Fruit fly (Drosophila melanogaster) whole organism, embryonic: ENCODE measurements around the gene CG14232.

Experiments
- CG10209 ChIP-seq: fragments of 200-800 bp; sonication (Bioruptor generic); optimal IDR thresholded peaks from 3 replicates; lab custom pipeline; 2017; ENCODE audit warnings: missing biosample characterization, mild to moderate bottlenecking, missing genetic modification characterization, missing genetic modification reagents
- CG10979 ChIP-seq: fragments of 200-800 bp; sonication (Bioruptor generic); optimal IDR thresholded peaks from 2 replicates; lab custom pipeline; 2018; ENCODE audit warnings: missing biosample characterization, mild to moderate bottlenecking, missing genetic modification characterization, moderate library complexity
- CG11398 ChIP-seq: fragments of 200-800 bp; sonication (Bioruptor generic); optimal IDR thresholded peaks from 2 replicates; lab custom pipeline; 2016; ENCODE audit warnings: missing biosample characterization, missing genetic modification characterization
- CG11695 ChIP-seq: fragments of 200-800 bp; sonication (Bioruptor generic); IDR thresholded peaks from 3 replicates; pipeline ENCODE4 v1.3.6; 2022; ENCODE audit warnings: missing biosample characterization, missing genetic modification characterization
- CG12071 ChIP-seq: fragments of 200-800 bp; sonication (Bioruptor generic); optimal IDR thresholded peaks from 3 replicates; lab custom pipeline; 2018; ENCODE audit warnings: missing biosample characterization, mild to moderate bottlenecking, missing genetic modification characterization
- CG12236 ChIP-seq: fragments of 200-800 bp; sonication (Bioruptor generic); optimal IDR thresholded peaks from 2 replicates; lab custom pipeline; 2016; ENCODE audit warnings: missing biosample characterization, missing genetic modification characterization
- CG12744 ChIP-seq: fragments of 200-800 bp; sonication (Bioruptor generic); optimal IDR thresholded peaks from 2 replicates; lab custom pipeline; 2016; ENCODE audit warnings: missing biosample characterization, missing genetic modification characterization
- CG12769 ChIP-seq: fragments of 200-800 bp; sonication (Bioruptor generic); optimal IDR thresholded peaks from 2 replicates; lab custom pipeline; 2019; ENCODE audit warnings: missing biosample characterization, mild to moderate bottlenecking, missing genetic modification characterization, moderate library complexity
- CG15073 ChIP-seq: fragments of 200-800 bp; sonication (Bioruptor generic); optimal IDR thresholded peaks from 2 replicates; lab custom pipeline; 2016; ENCODE audit warnings: missing biosample characterization, missing genetic modification characterization
- CG16779 ChIP-seq: fragments of 200-800 bp; sonication (Bioruptor generic); IDR thresholded peaks from 2 replicates; pipeline ENCODE4 v1.3.6; 2022; ENCODE audit warnings: missing biosample characterization, missing genetic modification characterization
- CG17186 ChIP-seq: fragments of 200-800 bp; sonication (Bioruptor generic); optimal IDR thresholded peaks from 3 replicates; lab custom pipeline; 2017; ENCODE audit warnings: missing biosample characterization, missing genetic modification reagents, missing genetic modification characterization
- CG18764 ChIP-seq: fragments of 200-800 bp; sonication (Bioruptor generic); optimal IDR thresholded peaks from 3 replicates; lab custom pipeline; 2016; ENCODE audit warnings: missing biosample characterization, missing genetic modification characterization
- CG2120 ChIP-seq: fragments of 200-800 bp; sonication (Bioruptor generic); optimal IDR thresholded peaks from 3 replicates; lab custom pipeline; 2016; ENCODE audit warnings: missing biosample characterization, missing genetic modification characterization
- CG2875 ChIP-seq: fragments of 200-800 bp; sonication (Bioruptor generic); optimal IDR thresholded peaks from 2 replicates; lab custom pipeline; 2017; ENCODE audit warnings: missing biosample characterization, mild to moderate bottlenecking, missing genetic modification characterization, missing genetic modification reagents
- CG32772 ChIP-seq: fragments of 200-800 bp; sonication (Bioruptor generic); IDR thresholded peaks from 2 replicates; pipeline ENCODE4 v1.3.6; 2022; ENCODE audit warnings: missing biosample characterization, missing genetic modification characterization
- CG3281 ChIP-seq: fragments of 200-800 bp; sonication (Bioruptor generic); optimal IDR thresholded peaks from 3 replicates; lab custom pipeline; 2017; ENCODE audit warnings: missing biosample characterization, mild to moderate bottlenecking, missing genetic modification characterization
- CG34224 ChIP-seq: fragments of 200-800 bp; sonication (Bioruptor generic); IDR thresholded peaks from 3 replicates; pipeline ENCODE4 v1.3.6; 2022; ENCODE audit warnings: missing biosample characterization, missing genetic modification characterization; ENCODE audit not compliant: partially characterized antibody
- CG3847 ChIP-seq: fragments of 200-800 bp; sonication (Bioruptor generic); IDR thresholded peaks from 2 replicates; pipeline ENCODE4 v1.3.6; 2022; ENCODE audit warnings: missing biosample characterization, missing genetic modification characterization
- CG5953 ChIP-seq: fragments of 200-800 bp; sonication (Bioruptor generic); IDR thresholded peaks from 2 replicates; pipeline ENCODE4 v1.3.6; 2022; ENCODE audit warnings: missing biosample characterization, missing genetic modification characterization
- CG6654 ChIP-seq: fragments of 200-800 bp; sonication (Bioruptor generic); optimal IDR thresholded peaks from 2 replicates; lab custom pipeline; 2017; ENCODE audit warnings: missing biosample characterization, mild to moderate bottlenecking, missing genetic modification characterization
- CG7357 ChIP-seq: fragments of 200-800 bp; sonication (Bioruptor generic); IDR thresholded peaks from 3 replicates; pipeline ENCODE4 v1.3.6; 2022; ENCODE audit warnings: missing biosample characterization, missing genetic modification characterization
- CG7372 ChIP-seq: fragments of 200-800 bp; sonication (Bioruptor generic); IDR thresholded peaks from 2 replicates; pipeline ENCODE4 v1.3.6; 2022; ENCODE audit warnings: missing biosample characterization, missing genetic modification characterization
- CG9437 ChIP-seq: fragments of 200-800 bp; sonication (Bioruptor generic); optimal IDR thresholded peaks from 2 replicates; lab custom pipeline; 2018; ENCODE audit warnings: missing biosample characterization, mild to moderate bottlenecking, missing genetic modification characterization
- CG9876 ChIP-seq: fragments of 200-800 bp; sonication (Bioruptor generic); optimal IDR thresholded peaks from 2 replicates; lab custom pipeline; 2016; ENCODE audit warnings: missing biosample characterization, missing genetic modification characterization
- Doc3 ChIP-seq: fragments of 200-800 bp; sonication (Bioruptor generic); IDR thresholded peaks from 3 replicates; pipeline ENCODE4 v1.3.6; 2022; ENCODE audit warnings: missing biosample characterization, missing genetic modification characterization; ENCODE audit not compliant: partially characterized antibody
- Dref ChIP-seq: fragments of 200-800 bp; sonication (Bioruptor generic); IDR thresholded peaks from 2 replicates; pipeline ENCODE4 v1.3.6; 2022; ENCODE audit warnings: missing biosample characterization, missing genetic modification characterization
- ERR ChIP-seq: fragments of 200-800 bp; sonication (Bioruptor generic); optimal IDR thresholded peaks from 2 replicates; lab custom pipeline; 2016; ENCODE audit warnings: missing biosample characterization, missing genetic modification characterization
- Elba2 ChIP-seq: fragments of 200-800 bp; sonication (Bioruptor generic); optimal IDR thresholded peaks from 3 replicates; lab custom pipeline; 2016; ENCODE audit warnings: missing biosample characterization, missing genetic modification characterization
- H15 ChIP-seq: fragments of 200-800 bp; sonication (Bioruptor generic); IDR thresholded peaks from 3 replicates; pipeline ENCODE4 v1.3.6; 2022; ENCODE audit warnings: missing biosample characterization, missing genetic modification characterization
- Mad ChIP-seq: fragments of 200-800 bp; sonication (Bioruptor generic); optimal IDR thresholded peaks from 2 replicates; lab custom pipeline; 2016; ENCODE audit warnings: missing biosample characterization, missing genetic modification characterization
- Oaz ChIP-seq: fragments of 200-800 bp; sonication (Bioruptor generic); IDR thresholded peaks from 2 replicates; pipeline ENCODE4 v1.3.6; 2022; ENCODE audit warnings: missing biosample characterization, missing genetic modification characterization
- Oli ChIP-seq: fragments of 200-800 bp; sonication (Bioruptor generic); optimal IDR thresholded peaks from 2 replicates; lab custom pipeline; 2018; ENCODE audit warnings: missing biosample characterization, mild to moderate bottlenecking, missing genetic modification characterization, moderate library complexity
- PHDP ChIP-seq: fragments of 200-800 bp; sonication (Bioruptor generic); optimal IDR thresholded peaks from 3 replicates; lab custom pipeline; 2018; ENCODE audit warnings: missing biosample characterization, mild to moderate bottlenecking, missing genetic modification characterization, moderate library complexity
- Sry-δ ChIP-seq: fragments of 200-800 bp; sonication (Bioruptor generic); optimal IDR thresholded peaks from 2 replicates; lab custom pipeline; 2016; ENCODE audit warnings: missing biosample characterization, missing genetic modification characterization
- aop ChIP-seq: fragments of 200-800 bp; sonication (Bioruptor generic); IDR thresholded peaks from 2 replicates; pipeline ENCODE4 v1.3.6; 2022; ENCODE audit warnings: missing biosample characterization, missing genetic modification characterization
- ara ChIP-seq: fragments of 200-800 bp; sonication (Bioruptor generic); IDR thresholded peaks from 2 replicates; pipeline ENCODE4 v1.3.6; 2022; ENCODE audit warnings: missing biosample characterization, missing genetic modification characterization
- br ChIP-seq: fragments of >200 bp; optimal IDR thresholded peaks from 2 replicates; lab custom pipeline; 2017
- crol ChIP-seq: fragments of 200-800 bp; sonication (Bioruptor generic); IDR thresholded peaks from 2 replicates; pipeline ENCODE4 v1.3.6; 2022; ENCODE audit warnings: missing biosample characterization, missing genetic modification characterization
- cwo ChIP-seq: fragments of 200-800 bp; sonication (Bioruptor generic); optimal IDR thresholded peaks from 3 replicates; lab custom pipeline; 2017; ENCODE audit warnings: missing biosample characterization, missing genetic modification characterization, mild to moderate bottlenecking, moderate library complexity, missing genetic modification reagents
- dimm ChIP-seq: fragments of 200-800 bp; sonication (Bioruptor generic); IDR thresholded peaks from 2 replicates; pipeline ENCODE4 v1.3.6; 2022; ENCODE audit warnings: missing biosample characterization, missing genetic modification characterization
- dmrt11E ChIP-seq: fragments of 200-800 bp; sonication (Bioruptor generic); optimal IDR thresholded peaks from 3 replicates; lab custom pipeline; 2018; ENCODE audit warnings: missing biosample characterization, mild to moderate bottlenecking, missing genetic modification characterization, moderate library complexity
- dmrt99B ChIP-seq: fragments of 200-800 bp; sonication (Bioruptor generic); optimal IDR thresholded peaks from 2 replicates; lab custom pipeline; 2018; ENCODE audit warnings: missing biosample characterization, mild to moderate bottlenecking, missing genetic modification characterization, moderate library complexity
- fru ChIP-seq: fragments of >200 bp; optimal IDR thresholded peaks from 2 replicates; lab custom pipeline; 2017
- gem ChIP-seq: fragments of 200-800 bp; sonication (Bioruptor generic); optimal IDR thresholded peaks from 2 replicates; lab custom pipeline; 2019; ENCODE audit warnings: missing biosample characterization, mild to moderate bottlenecking, missing genetic modification characterization, moderate library complexity
- gfzf ChIP-seq: fragments of 200-800 bp; sonication (Bioruptor generic); optimal IDR thresholded peaks from 2 replicates; lab custom pipeline; 2016; ENCODE audit warnings: missing biosample characterization, mild to moderate bottlenecking, missing genetic modification characterization, moderate library complexity
- jing ChIP-seq: fragments of 200-800 bp; sonication (Bioruptor generic); optimal IDR thresholded peaks from 2 replicates; lab custom pipeline; 2018; ENCODE audit warnings: missing biosample characterization, mild to moderate bottlenecking, missing genetic modification characterization
- kay ChIP-seq: fragments of 200-800 bp; sonication (Bioruptor generic); optimal IDR thresholded peaks from 2 replicates; lab custom pipeline; 2016; ENCODE audit warnings: missing biosample characterization, missing genetic modification characterization
- lbe ChIP-seq: fragments of 200-800 bp; sonication (Bioruptor generic); optimal IDR thresholded peaks from 2 replicates; lab custom pipeline; 2016; ENCODE audit warnings: missing biosample characterization, mild to moderate bottlenecking, missing genetic modification characterization
- nom ChIP-seq: fragments of 200-800 bp; sonication (Bioruptor generic); optimal IDR thresholded peaks from 2 replicates; lab custom pipeline; 2017; ENCODE audit warnings: missing biosample characterization, missing genetic modification characterization, mild to moderate bottlenecking, moderate library complexity, missing genetic modification reagents
- trh ChIP-seq: fragments of 200-800 bp; sonication (Bioruptor generic); optimal IDR thresholded peaks from 2 replicates; lab custom pipeline; 2016; ENCODE audit warnings: missing biosample characterization, missing genetic modification characterization
- zen2 ChIP-seq: fragments of 200-800 bp; sonication (Bioruptor generic); IDR thresholded peaks from 3 replicates; pipeline ENCODE4 v1.3.6; 2022; ENCODE audit warnings: missing biosample characterization, missing genetic modification characterization; ENCODE audit not compliant: partially characterized antibody

The CG14232 gene

DNA sequence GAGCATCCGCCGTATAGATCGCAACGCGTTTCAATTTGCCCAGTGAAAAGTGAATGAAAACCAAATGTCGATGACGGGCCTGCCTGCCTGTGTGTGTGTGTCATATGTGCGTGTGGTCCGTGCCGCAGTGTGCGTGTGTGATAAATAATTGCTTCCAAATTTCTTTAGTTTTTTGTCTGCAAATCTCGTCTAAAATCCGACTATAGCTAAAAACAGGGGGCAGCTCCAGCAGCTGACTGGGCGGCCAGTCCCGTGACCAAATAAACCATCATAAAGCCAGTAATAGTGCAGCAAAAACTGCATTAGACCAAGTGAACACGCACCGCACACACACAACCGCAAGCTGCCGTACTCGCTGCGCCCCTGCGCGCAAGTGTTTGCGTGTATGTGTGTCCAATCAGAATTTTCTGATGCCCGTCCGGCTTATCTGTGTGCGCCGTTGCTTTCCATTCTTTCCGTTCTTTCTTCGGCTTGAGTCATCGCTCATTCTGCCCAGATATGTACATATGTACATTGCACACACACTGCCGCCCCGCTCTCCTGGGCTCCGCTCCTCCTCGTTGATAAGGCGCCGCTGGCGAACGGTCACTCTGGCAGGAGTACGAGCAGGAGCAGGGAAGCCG lies 6.7 kb downstream of the CG14232 start (continued):
- no peak for TF ChIP-seq CG17186 (GFP tag; lab: Kevin White, UChicago)
- TF ChIP-seq H15 (GFP tag; lab: Robert Waterston, UW), result no peak
- TF ChIP-seq CG11695 (GFP tag; lab: Robert Waterston, UW), result no peak
- no peak for TF ChIP-seq CG12236 (GFP tag; lab: Kevin White, UChicago)
- no peak for TF ChIP-seq br
- TF ChIP-seq Doc3, result no peak
- TF ChIP-seq CG10979, result no peak
- no peak for TF ChIP-seq CG5953 (GFP tag; lab: Robert Waterston, UW)
- TF ChIP-seq CG3847 (GFP tag; lab: Robert Waterston, UW), result no peak
- no peak for TF ChIP-seq jing (GFP tag; lab: Kevin White, UChicago)
- no peak for TF ChIP-seq CG11398 (GFP tag; lab: Kevin White, UChicago)
- no peak for TF ChIP-seq gfzf (GFP tag; lab: Kevin White, UChicago)
- TF ChIP-seq CG18764, result no peak
- peak; percentile 18 for TF ChIP-seq CG2875 (GFP tag; lab: Kevin White, UChicago)
- TF ChIP-seq fru (lab: Kevin White, UChicago), result peak; percentile 23
- no peak for TF ChIP-seq CG2120
- no peak for TF ChIP-seq CG7372
- no peak for TF ChIP-seq Sry-δ
- no peak for TF ChIP-seq dmrt99B (tag; lab: Kevin White, UChicago)
- TF ChIP-seq Elba2, result peak; percentile 76
- TF ChIP-seq gem (tag; lab: Kevin White, UChicago), result no peak
- no peak for TF ChIP-seq CG9437
- TF ChIP-seq CG9876 (GFP tag; lab: Kevin White, UChicago), result no peak
- peak; percentile 57 for TF ChIP-seq nom (GFP tag; lab: Kevin White, UChicago)
- peak; percentile 21 for TF ChIP-seq kay (GFP tag; lab: Kevin White, UChicago)
- no peak for TF ChIP-seq CG7357
- peak; percentile 18 for TF ChIP-seq dmrt11E
- no peak for TF ChIP-seq Dref (GFP tag; lab: Robert Waterston, UW)
- no peak for TF ChIP-seq zen2 (GFP tag; lab: Robert Waterston, UW)
- TF ChIP-seq Mad, result no peak
- TF ChIP-seq crol (GFP tag; lab: Robert Waterston, UW), result peak; percentile 74
- TF ChIP-seq CG10209 (GFP tag; lab: Kevin White, UChicago), result peak; percentile 3
- TF ChIP-seq ara (GFP tag; lab: Robert Waterston, UW), result peak; percentile 21; the same call in 1 of the 2 replicates
- no peak for TF ChIP-seq lbe (GFP tag; lab: Kevin White, UChicago)
- TF ChIP-seq CG3281 (GFP tag; lab: Kevin White, UChicago), result no peak
- TF ChIP-seq CG32772, result no peak
- TF ChIP-seq ERR (GFP tag; lab: Kevin White, UChicago), result no peak
- TF ChIP-seq aop (GFP tag; lab: Robert Waterston, UW), result no peak
- TF ChIP-seq CG34224 (GFP tag; lab: Robert Waterston, UW), result no peak
- TF ChIP-seq trh, result no peak
- TF ChIP-seq CG16779 (GFP tag; lab: Robert Waterston, UW), result no peak
- TF ChIP-seq CG12744 (GFP tag; lab: Kevin White, UChicago), result no peak
- TF ChIP-seq CG15073, result no peak
- TF ChIP-seq PHDP (tag; lab: Kevin White, UChicago), result no peak
- TF ChIP-seq Oli (tag; lab: Kevin White, UChicago), result no peak
- no peak for TF ChIP-seq cwo
- TF ChIP-seq dimm, result no peak
- TF ChIP-seq CG12769 (tag; lab: Kevin White, UChicago), result no peak
- TF ChIP-seq Oaz (GFP tag; lab: Robert Waterston, UW), result no peak
- TF ChIP-seq CG6654 (GFP tag; lab: Kevin White, UChicago), result no peak
- TF ChIP-seq CG12071 (GFP tag; lab: Kevin White, UChicago), result no peak
